Fruit fly (Drosophila melanogaster) whole organism, embryonic: ENCODE data around the gene Lrpprc2.

Experiments
- CG10431 ChIP-seq: fragments of 200-800 bp; sonication (Bioruptor generic); optimal IDR thresholded peaks from 3 replicates; lab custom pipeline; 2018; ENCODE audit warnings: missing biosample characterization, mild to moderate bottlenecking, missing genetic modification characterization
- CG1233 ChIP-seq: fragments of 200-800 bp; sonication (Bioruptor generic); optimal IDR thresholded peaks from 4 replicates; lab custom pipeline; 2018; ENCODE audit warnings: missing biosample characterization, mild to moderate bottlenecking, missing genetic modification characterization
- CG15073 ChIP-seq: fragments of 200-800 bp; sonication (Bioruptor generic); optimal IDR thresholded peaks from 2 replicates; lab custom pipeline; 2016; ENCODE audit warnings: missing biosample characterization, missing genetic modification characterization
- maf-S ChIP-seq: fragments of 200-800 bp; sonication (Bioruptor generic); optimal IDR thresholded peaks from 2 replicates; lab custom pipeline; 2016; ENCODE audit warnings: missing biosample characterization, missing genetic modification characterization
- wor ChIP-seq: fragments of 200-800 bp; sonication (Bioruptor generic); IDR thresholded peaks from 2 replicates; pipeline ENCODE4 v1.3.6; 2022; ENCODE audit warnings: missing biosample characterization, missing genetic modification characterization

- TF ChIP-seq CG10431 (GFP tag; lab: Kevin White, UChicago) (no peak), CG1233 (GFP tag; lab: Kevin White, UChicago) (no peak), maf-S (GFP tag; lab: Kevin White, UChicago) (no peak), wor (GFP tag; lab: Robert Waterston, UW) (no peak), CG15073 (GFP tag; lab: Kevin White, UChicago) (no peak)
These were observed 20.0 kb upstream of the Lrpprc2 start for dm6 chrX:1480426-1480825.
